Fruit fly (Drosophila melanogaster) whole organism, embryonic: ENCODE results near the gene Srg3.

Experiments used
- Bdp1 ChIP-seq: fragments of 200-800 bp; sonication (Bioruptor generic); optimal IDR thresholded peaks from 3 replicates; lab custom pipeline; 2016; ENCODE audit warnings: missing biosample characterization, missing genetic modification characterization
- CG12744 ChIP-seq: fragments of 200-800 bp; sonication (Bioruptor generic); optimal IDR thresholded peaks from 2 replicates; lab custom pipeline; 2016; ENCODE audit warnings: missing biosample characterization, missing genetic modification characterization
- CoRest ChIP-seq: fragments of 200-800 bp; sonication (Bioruptor generic); optimal IDR thresholded peaks from 3 replicates; lab custom pipeline; 2018; ENCODE audit warnings: missing biosample characterization, mild to moderate bottlenecking, missing genetic modification characterization, moderate library complexity
- Dp ChIP-seq: fragments of 200-800 bp; sonication (Bioruptor generic); optimal IDR thresholded peaks from 2 replicates; lab custom pipeline; 2018; ENCODE audit warnings: missing biosample characterization, mild to moderate bottlenecking, missing genetic modification characterization, moderate library complexity
- Hmr ChIP-seq: fragments of 200-800 bp; sonication (Bioruptor generic); optimal IDR thresholded peaks from 3 replicates; lab custom pipeline; 2017; ENCODE audit warnings: mild to moderate bottlenecking, missing biosample characterization, missing genetic modification reagents, missing genetic modification characterization
- Hr78 ChIP-seq, 2 experiments: fragments of 200-800 bp in 1 of 2; fragments of >200 bp in 1 of 2; sonication (Bioruptor generic) in 1 of 2; optimal IDR thresholded peaks; 2 replicates each; lab custom pipeline; 2017 to 2019; ENCODE audit warnings: missing biosample characterization in 2 of 2, missing genetic modification characterization in 2 of 2, mild to moderate bottlenecking in 1 of 2, moderate library complexity in 1 of 2
- br ChIP-seq: fragments of >200 bp; optimal IDR thresholded peaks from 2 replicates; lab custom pipeline; 2017
- fd102C ChIP-seq: fragments of 200-800 bp; sonication (Bioruptor generic); optimal IDR thresholded peaks from 2 replicates; lab custom pipeline; 2018; ENCODE audit warnings: missing biosample characterization, mild to moderate bottlenecking, missing genetic modification characterization, moderate library complexity
- fd3F ChIP-seq: fragments of 200-800 bp; sonication (Bioruptor generic); optimal IDR thresholded peaks from 2 replicates; lab custom pipeline; 2018; ENCODE audit warnings: missing biosample characterization, mild to moderate bottlenecking, missing genetic modification characterization, moderate library complexity
- sens-2 ChIP-seq: fragments of 200-800 bp; sonication (Bioruptor generic); IDR thresholded peaks from 2 replicates; pipeline ENCODE4 v1.3.6; 2022; ENCODE audit warnings: missing biosample characterization, missing genetic modification characterization
- sim ChIP-seq: fragments of 200-800 bp; sonication (Bioruptor generic); IDR thresholded peaks from 2 replicates; pipeline ENCODE4 v1.3.6; 2022; ENCODE audit warnings: missing biosample characterization, missing genetic modification characterization

DNA sequence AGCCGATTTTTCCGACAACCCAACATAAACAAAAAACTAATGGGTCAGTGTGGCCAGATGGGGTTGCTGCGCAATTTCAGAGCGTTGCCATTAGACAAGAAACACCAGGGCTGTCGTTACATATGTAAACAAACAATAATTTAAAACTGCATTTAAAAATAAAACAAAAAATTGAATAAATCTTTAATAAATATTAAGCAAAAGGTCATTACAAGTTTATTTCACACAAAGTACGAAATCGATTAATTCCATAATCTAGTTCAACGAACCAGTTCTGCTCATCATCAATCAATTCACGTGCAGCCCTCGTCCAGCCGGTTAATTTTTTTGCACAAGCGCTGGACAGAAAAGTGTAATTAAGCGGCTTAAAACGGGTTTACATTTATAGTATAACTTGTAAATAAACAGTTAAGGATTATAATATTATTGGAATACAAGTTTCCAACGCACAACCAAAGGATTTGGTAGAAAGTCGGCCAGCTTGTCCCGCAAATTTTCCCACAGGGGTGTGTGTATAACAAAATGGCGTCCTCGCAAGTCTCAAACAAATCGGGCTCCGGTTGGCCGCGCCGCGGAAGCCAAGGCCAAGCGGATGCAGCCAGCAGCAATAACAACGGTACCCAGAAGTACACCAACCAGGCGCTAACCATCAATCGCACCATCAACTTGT is 32.1 kb upstream of the Srg3 start, which contains the start of the genes CG4022 and Cpsf5:
- TF ChIP-seq sens-2 (GFP tag; lab: Robert Waterston, UW) (0 out of 2 replicates have a peak, but pooled peaks have one; percentile 29), fd102C (GFP tag; lab: Kevin White, UChicago) (no peak), Dp (peak; percentile 28), Hr78 (GFP tag; optimal IDR thresholded peaks at IDR 0.05; lab: Kevin White, UChicago) (no peak), Bdp1 (GFP tag; lab: Kevin White, UChicago) (peak; percentile 67), Hmr (peak; percentile 85), CoRest (tag; lab: Kevin White, UChicago) (peak; percentile 91), fd3F (GFP tag; lab: Kevin White, UChicago) (peak; percentile 87), sim (GFP tag; lab: Robert Waterston, UW) (no peak), CG12744 (GFP tag; lab: Kevin White, UChicago) (peak; percentile 62), br (no peak)
